Fruit fly (Drosophila melanogaster) whole organism, embryonic: ENCODE data around the gene RpL7A.
A peak's percentile ranks its signal among the peaks of the same experiment; 100 is the strongest.

ENCODE experiments used
- Aef1 ChIP-seq: fragments of 200-800 bp; sonication (Bioruptor generic); IDR thresholded peaks from 3 replicates; pipeline ENCODE4 v1.3.6; 2022; ENCODE audit warnings: missing biosample characterization, missing genetic modification characterization
- Atf6 ChIP-seq: fragments of 200-800 bp; sonication (Bioruptor generic); IDR thresholded peaks from 2 replicates; pipeline ENCODE4 v1.3.6; 2022; ENCODE audit warnings: missing biosample characterization, missing genetic modification characterization
- CG10267 ChIP-seq: fragments of 200-800 bp; sonication (Bioruptor generic); optimal IDR thresholded peaks from 2 replicates; lab custom pipeline; 2018; ENCODE audit warnings: missing biosample characterization, mild to moderate bottlenecking, missing genetic modification characterization, moderate library complexity
- CG10979 ChIP-seq: fragments of 200-800 bp; sonication (Bioruptor generic); optimal IDR thresholded peaks from 2 replicates; lab custom pipeline; 2018; ENCODE audit warnings: missing biosample characterization, mild to moderate bottlenecking, missing genetic modification characterization, moderate library complexity
- CG12104 ChIP-seq: fragments of 200-800 bp; sonication (Bioruptor generic); optimal IDR thresholded peaks from 3 replicates; lab custom pipeline; 2016; ENCODE audit warnings: missing biosample characterization, missing genetic modification characterization
- CG12942 ChIP-seq: fragments of 200-800 bp; sonication (Bioruptor generic); optimal IDR thresholded peaks from 3 replicates; lab custom pipeline; 2016; ENCODE audit warnings: missing biosample characterization, missing genetic modification characterization
- CG14667 ChIP-seq: fragments of 200-800 bp; sonication (Bioruptor generic); IDR thresholded peaks from 2 replicates; pipeline ENCODE4 v1.3.6; 2022; ENCODE audit warnings: missing biosample characterization, missing genetic modification characterization
- CG14710 ChIP-seq: fragments of 200-800 bp; sonication (Bioruptor generic); optimal IDR thresholded peaks from 3 replicates; lab custom pipeline; 2019; ENCODE audit warnings: missing biosample characterization, mild to moderate bottlenecking, missing genetic modification characterization, moderate library complexity
- CG15479 ChIP-seq: fragments of 200-800 bp; sonication (Bioruptor generic); optimal IDR thresholded peaks from 3 replicates; lab custom pipeline; 2019; ENCODE audit warnings: missing biosample characterization, mild to moderate bottlenecking, missing genetic modification characterization, moderate library complexity
- CG16863 ChIP-seq: fragments of 200-800 bp; sonication (Bioruptor generic); optimal IDR thresholded peaks from 3 replicates; lab custom pipeline; 2016; ENCODE audit warnings: missing biosample characterization, missing genetic modification characterization
- CG17385 ChIP-seq: fragments of 200-800 bp; sonication (Bioruptor generic); optimal IDR thresholded peaks from 3 replicates; lab custom pipeline; 2018; ENCODE audit warnings: missing biosample characterization, mild to moderate bottlenecking, missing genetic modification characterization
- CG18262 ChIP-seq: fragments of 200-800 bp; optimal IDR thresholded peaks from 3 replicates; lab custom pipeline; 2019; ENCODE audit warnings: missing biosample characterization, mild to moderate bottlenecking, missing genetic modification characterization, moderate library complexity
- CG2875 ChIP-seq: fragments of 200-800 bp; sonication (Bioruptor generic); optimal IDR thresholded peaks from 2 replicates; lab custom pipeline; 2017; ENCODE audit warnings: missing biosample characterization, mild to moderate bottlenecking, missing genetic modification characterization, missing genetic modification reagents
- CG31365 ChIP-seq: fragments of 200-800 bp; sonication (Bioruptor generic); optimal IDR thresholded peaks from 2 replicates; lab custom pipeline; 2018; ENCODE audit warnings: missing biosample characterization, mild to moderate bottlenecking, missing genetic modification characterization
- CG31388 ChIP-seq: fragments of 200-800 bp; sonication (Bioruptor generic); optimal IDR thresholded peaks from 2 replicates; lab custom pipeline; 2016; ENCODE audit warnings: missing biosample characterization, missing genetic modification characterization
- CG32772 ChIP-seq: fragments of 200-800 bp; sonication (Bioruptor generic); IDR thresholded peaks from 2 replicates; pipeline ENCODE4 v1.3.6; 2022; ENCODE audit warnings: missing biosample characterization, missing genetic modification characterization
- CG4328 ChIP-seq: fragments of 200-800 bp; sonication (Bioruptor generic); optimal IDR thresholded peaks from 3 replicates; lab custom pipeline; 2017; ENCODE audit warnings: missing biosample characterization, missing genetic modification reagents, missing genetic modification characterization
- CG6254 ChIP-seq: fragments of 200-800 bp; sonication (Bioruptor generic); optimal IDR thresholded peaks from 3 replicates; lab custom pipeline; 2017; ENCODE audit warnings: mild to moderate bottlenecking, missing biosample characterization, missing genetic modification reagents, missing genetic modification characterization
- CG7357 ChIP-seq: fragments of 200-800 bp; sonication (Bioruptor generic); IDR thresholded peaks from 3 replicates; pipeline ENCODE4 v1.3.6; 2022; ENCODE audit warnings: missing biosample characterization, missing genetic modification characterization
- CG7786 ChIP-seq: fragments of 200-800 bp; sonication (Bioruptor generic); optimal IDR thresholded peaks from 2 replicates; lab custom pipeline; 2016; ENCODE audit warnings: missing biosample characterization, missing genetic modification characterization
- CG8290 ChIP-seq, 3 experiments: fragments of 200-800 bp; sonication (Bioruptor generic); optimal IDR thresholded peaks; 2 replicates each; lab custom pipeline; 2016 to 2019; ENCODE audit warnings: missing biosample characterization in 3 of 3, missing genetic modification characterization in 3 of 3, mild to moderate bottlenecking in 2 of 3, moderate library complexity in 1 of 3
- CG8359 ChIP-seq: fragments of 200-800 bp; sonication (Bioruptor generic); optimal IDR thresholded peaks from 2 replicates; lab custom pipeline; 2017; ENCODE audit warnings: missing biosample characterization, mild to moderate bottlenecking, missing genetic modification characterization, borderline replicate concordance
- CG8388 ChIP-seq: fragments of 200-800 bp; sonication (Bioruptor generic); optimal IDR thresholded peaks from 2 replicates; lab custom pipeline; 2019; ENCODE audit warnings: missing biosample characterization, mild to moderate bottlenecking, missing genetic modification characterization, moderate library complexity
- CG9876 ChIP-seq: fragments of 200-800 bp; sonication (Bioruptor generic); optimal IDR thresholded peaks from 2 replicates; lab custom pipeline; 2016; ENCODE audit warnings: missing biosample characterization, missing genetic modification characterization
- CkIIα-i1 ChIP-seq: fragments of 200-800 bp; sonication (Bioruptor generic); IDR thresholded peaks from 2 replicates; pipeline ENCODE4 v1.3.6; 2022; ENCODE audit warnings: missing biosample characterization, missing genetic modification characterization
- D19B ChIP-seq: fragments of 200-800 bp; sonication (Bioruptor generic); optimal IDR thresholded peaks from 2 replicates; lab custom pipeline; 2017; ENCODE audit warnings: missing biosample characterization, mild to moderate bottlenecking, missing genetic modification characterization
- Drgx ChIP-seq: fragments of 200-800 bp; sonication (Bioruptor generic); IDR thresholded peaks from 2 replicates; pipeline ENCODE4 v1.3.6; 2022; ENCODE audit warnings: missing biosample characterization, missing genetic modification characterization
- ERR ChIP-seq: fragments of 200-800 bp; sonication (Bioruptor generic); optimal IDR thresholded peaks from 2 replicates; lab custom pipeline; 2016; ENCODE audit warnings: missing biosample characterization, missing genetic modification characterization
- HLH3B ChIP-seq: fragments of 200-800 bp; sonication (Bioruptor generic); IDR thresholded peaks from 2 replicates; pipeline ENCODE4 v1.3.6; 2022; ENCODE audit warnings: missing biosample characterization, missing genetic modification characterization
- HLHmδ ChIP-seq: fragments of 200-800 bp; sonication (Bioruptor generic); optimal IDR thresholded peaks from 2 replicates; lab custom pipeline; 2018; ENCODE audit warnings: missing biosample characterization, mild to moderate bottlenecking, missing genetic modification characterization, moderate library complexity
- Hey ChIP-seq: fragments of 200-800 bp; sonication (Bioruptor generic); optimal IDR thresholded peaks from 3 replicates; lab custom pipeline; 2018; ENCODE audit warnings: missing biosample characterization, mild to moderate bottlenecking, missing genetic modification characterization
- Ptx1 ChIP-seq: fragments of 200-800 bp; sonication (Bioruptor generic); IDR thresholded peaks from 2 replicates; pipeline ENCODE4 v1.3.6; 2022; ENCODE audit warnings: missing biosample characterization, missing genetic modification characterization
- Ravus ChIP-seq: fragments of 200-800 bp; sonication (Bioruptor generic); IDR thresholded peaks from 2 replicates; pipeline ENCODE4 v1.3.6; 2022; ENCODE audit warnings: missing biosample characterization, missing genetic modification characterization
- Taf1 ChIP-seq: fragments of 200-800 bp; sonication (Bioruptor generic); IDR thresholded peaks from 2 replicates; pipeline ENCODE4 v1.3.6; 2022; ENCODE audit warnings: missing biosample characterization, missing genetic modification characterization
- al ChIP-seq: fragments of 200-800 bp; sonication (Bioruptor generic); IDR thresholded peaks from 2 replicates; pipeline ENCODE4 v1.3.6; 2022; ENCODE audit warnings: missing biosample characterization, missing genetic modification characterization
- ase ChIP-seq: fragments of 200-800 bp; sonication (Bioruptor generic); IDR thresholded peaks from 3 replicates; pipeline ENCODE4 v1.3.6; 2022; ENCODE audit warnings: missing biosample characterization, missing genetic modification characterization
- bsh ChIP-seq, 2 experiments: fragments of 200-800 bp; sonication (Bioruptor generic); optimal IDR thresholded peaks; 2 replicates each; lab custom pipeline; 2017 to 2018; ENCODE audit warnings: mild to moderate bottlenecking in 2 of 2, missing biosample characterization in 2 of 2, missing genetic modification characterization in 2 of 2, moderate library complexity in 1 of 2
- crol ChIP-seq: fragments of 200-800 bp; sonication (Bioruptor generic); IDR thresholded peaks from 2 replicates; pipeline ENCODE4 v1.3.6; 2022; ENCODE audit warnings: missing biosample characterization, missing genetic modification characterization
- dmrt11E ChIP-seq: fragments of 200-800 bp; sonication (Bioruptor generic); optimal IDR thresholded peaks from 3 replicates; lab custom pipeline; 2018; ENCODE audit warnings: missing biosample characterization, mild to moderate bottlenecking, missing genetic modification characterization, moderate library complexity
- eve ChIP-seq, 2 experiments: fragments of >200 bp; optimal IDR thresholded peaks; 2 replicates each; lab custom pipeline; 2017; ENCODE audit warnings: missing biosample characterization in 2 of 2, missing genetic modification characterization in 2 of 2
- gem ChIP-seq: fragments of 200-800 bp; sonication (Bioruptor generic); optimal IDR thresholded peaks from 2 replicates; lab custom pipeline; 2019; ENCODE audit warnings: missing biosample characterization, mild to moderate bottlenecking, missing genetic modification characterization, moderate library complexity
- insv ChIP-seq, 2 experiments: fragments of 200-800 bp; sonication (Bioruptor generic); optimal IDR thresholded peaks; 3 replicates each; lab custom pipeline; 2016 to 2018; ENCODE audit warnings: missing biosample characterization in 2 of 2, missing genetic modification characterization in 2 of 2
- ken ChIP-seq: fragments of 200-800 bp; sonication (Bioruptor generic); IDR thresholded peaks from 3 replicates; pipeline ENCODE4 v1.3.6; 2022; ENCODE audit warnings: missing biosample characterization, missing genetic modification characterization
- lola ChIP-seq, 3 experiments: fragments of >200 bp in 2 of 3; fragments of 200-800 bp in 1 of 3; sonication (Bioruptor generic) in 1 of 3; optimal IDR thresholded peaks; 2 replicates each; lab custom pipeline; 2017 to 2019; ENCODE audit warnings: missing biosample characterization in 3 of 3, missing genetic modification characterization in 3 of 3, mild to moderate bottlenecking in 1 of 3, moderate library complexity in 1 of 3
- nom ChIP-seq: fragments of 200-800 bp; sonication (Bioruptor generic); optimal IDR thresholded peaks from 2 replicates; lab custom pipeline; 2017; ENCODE audit warnings: missing biosample characterization, missing genetic modification characterization, mild to moderate bottlenecking, moderate library complexity, missing genetic modification reagents
- ssp ChIP-seq: fragments of 200-800 bp; sonication (Bioruptor generic); IDR thresholded peaks from 2 replicates; pipeline ENCODE4 v1.3.6; 2022; ENCODE audit warnings: missing biosample characterization, missing genetic modification characterization
- tll ChIP-seq, 2 experiments: fragments of 200-800 bp in 1 of 2; fragments of >200 bp in 1 of 2; sonication (Bioruptor generic) in 1 of 2; optimal IDR thresholded peaks; 2 replicates each; lab custom pipeline; 2017 to 2019; ENCODE audit warnings: missing biosample characterization in 2 of 2, missing genetic modification characterization in 2 of 2, mild to moderate bottlenecking in 1 of 2, moderate library complexity in 1 of 2
- zen ChIP-seq: fragments of 200-800 bp; sonication (Bioruptor generic); optimal IDR thresholded peaks from 3 replicates; lab custom pipeline; 2018; ENCODE audit warnings: missing biosample characterization, mild to moderate bottlenecking, missing genetic modification characterization, moderate library complexity
- zf30C ChIP-seq: fragments of 200-800 bp; sonication (Bioruptor generic); optimal IDR thresholded peaks from 3 replicates; lab custom pipeline; 2018; ENCODE audit warnings: missing biosample characterization, mild to moderate bottlenecking, missing genetic modification characterization

Gene RpL7A

DNA sequence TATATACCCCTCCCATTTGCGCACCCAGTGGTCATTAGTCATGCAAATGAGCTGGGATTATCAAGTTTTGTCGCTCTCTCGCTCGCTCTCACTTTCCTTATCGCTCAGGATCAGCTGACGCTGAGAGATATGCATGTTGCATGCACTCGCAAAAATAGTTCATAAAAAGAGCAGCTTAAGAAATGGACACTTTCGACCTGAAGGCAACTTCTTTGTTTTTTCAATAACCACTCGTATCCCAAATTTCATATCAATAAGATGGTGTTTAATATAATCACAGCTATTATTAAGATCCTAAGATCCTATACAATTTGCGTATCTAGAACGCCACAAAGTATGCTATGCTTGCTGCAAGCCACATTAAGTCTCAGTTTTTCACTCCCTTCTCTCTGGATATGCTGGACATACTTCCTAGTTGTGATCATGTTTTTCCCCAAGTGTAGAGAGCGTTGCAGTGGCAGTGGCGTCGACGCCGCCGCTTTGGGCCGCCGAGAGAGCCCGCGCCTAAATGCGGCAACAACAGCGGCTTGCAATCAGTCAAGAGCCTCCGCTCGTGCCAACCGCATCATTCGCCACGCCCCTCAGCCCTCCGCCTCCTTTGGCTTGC, 7.2 kb upstream of the RpL7A start, which contains the start of gene CG34417:
Gene CG34417 (plus strand): TSS at position 557 of the 607 bp plus-strand sequence.
- TF ChIP-seq Atf6 (GFP tag; lab: Robert Waterston, UW) (no peak), HLH3B (no peak), HLHmδ (GFP tag; lab: Kevin White, UChicago) (no peak), ase (GFP tag; lab: Robert Waterston, UW) (no peak), CG8359 (peak; percentile 33), CG14710 (tag; lab: Kevin White, UChicago) (peak; percentile 7), Drgx (peak; percentile 62; the same call in 1 of the 2 replicates), CG7357 (GFP tag; lab: Robert Waterston, UW) (no peak), D19B (GFP tag; lab: Kevin White, UChicago) (no peak), CG7786 (GFP tag; lab: Kevin White, UChicago) (no peak), CG31388 (GFP tag; lab: Kevin White, UChicago) (no peak), bsh (GFP tag; optimal IDR thresholded peaks at IDR 0.05; lab: Kevin White, UChicago) (peak in 1 of 2 experiments; percentile 68), ssp (GFP tag; lab: Robert Waterston, UW) (no peak), CG15479 (GFP tag; lab: Kevin White, UChicago) (peak; percentile 55), gem (tag; lab: Kevin White, UChicago) (peak; percentile 3), CG16863 (GFP tag; lab: Kevin White, UChicago) (no peak), Ptx1 (GFP tag; lab: Robert Waterston, UW) (no peak), eve (GFP tag; optimal IDR thresholded peaks at IDR 0.05; lab: Kevin White, UChicago) (no peak), zen (peak; percentile 58), lola (GFP tag; optimal IDR thresholded peaks at IDR 0.05; lab: Kevin White, UChicago) (peak in 1 of 3 experiments; percentile 22), CG8290 (GFP tag; optimal IDR thresholded peaks at IDR 0.05; lab: Kevin White, UChicago) (no peak), CG8290 (tag; optimal IDR thresholded peaks at IDR 0.05; lab: Kevin White, UChicago) (peak in 1 of 2 experiments; percentile 54), CG18262 (peak; percentile 26), CG12942 (no peak), CG4328 (GFP tag; lab: Kevin White, UChicago) (no peak), Taf1 (no peak), ERR (GFP tag; lab: Kevin White, UChicago) (no peak), CG10979 (tag; lab: Kevin White, UChicago) (peak; percentile 22), CG6254 (no peak), zf30C (peak; percentile 25), ken (GFP tag; lab: Robert Waterston, UW) (0 out of 3 replicates have a peak, but pooled peaks have one; percentile 16), CkIIα-i1 (GFP tag; lab: Robert Waterston, UW) (no peak), CG9876 (GFP tag; lab: Kevin White, UChicago) (no peak), tll (GFP tag; optimal IDR thresholded peaks at IDR 0.05; lab: Kevin White, UChicago) (peak in 1 of 2 experiments; percentile 8), crol (GFP tag; lab: Robert Waterston, UW) (no peak), Ravus (GFP tag; lab: Robert Waterston, UW) (no peak), nom (GFP tag; lab: Kevin White, UChicago) (peak; percentile 57), al (no peak), Aef1 (GFP tag; lab: Robert Waterston, UW) (no peak), insv (GFP tag; optimal IDR thresholded peaks at IDR 0.05; lab: Kevin White, UChicago) (peak in 1 of 2 experiments; percentile 68), CG8388 (GFP tag; lab: Kevin White, UChicago) (no peak), dmrt11E (peak; percentile 25), Hey (no peak), CG12104 (no peak), CG2875 (GFP tag; lab: Kevin White, UChicago) (no peak), CG32772 (GFP tag; lab: Robert Waterston, UW) (no peak), CG31365 (tag; lab: Kevin White, UChicago) (no peak), CG10267 (tag; lab: Kevin White, UChicago) (no peak), CG17385 (no peak), CG14667 (no peak)
